Worm (Caenorhabditis elegans): ENCODE data around the gene T08G3.13.

DNA sequence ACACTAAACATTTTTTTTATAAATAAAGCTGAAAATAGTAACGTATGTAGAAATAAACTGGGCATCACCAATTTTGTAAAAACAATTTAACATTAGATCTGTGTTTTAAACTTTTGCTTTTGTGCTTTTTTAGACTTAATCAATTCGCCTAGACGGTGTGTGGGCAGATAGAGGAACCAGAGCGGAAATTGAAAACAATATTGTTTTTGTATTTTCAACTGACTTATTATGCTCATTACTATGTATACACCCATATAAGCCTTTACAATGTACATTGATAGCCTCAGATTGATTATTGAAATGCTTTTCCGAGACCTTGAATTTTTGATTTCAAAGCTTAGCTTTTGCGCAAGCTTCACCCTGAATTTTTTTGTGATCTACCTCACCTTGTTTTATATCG is 17.9 kb upstream of the T08G3.13 start, which contains the start of gene str-73:
- no peak for TF ChIP-seq ZK546.5 (tag; optimal IDR thresholded peaks at IDR 0.05)
- TF ChIP-seq nhr-25 (tag; optimal IDR thresholded peaks at IDR 0.05): no peak
- TF ChIP-seq ama-1 (optimal IDR thresholded peaks at IDR 0.05): no peak
- TF ChIP-seq nhr-11 (tag; optimal IDR thresholded peaks at IDR 0.05): no peak
- TF ChIP-seq nhr-76 (tag; optimal IDR thresholded peaks at IDR 0.05): no peak
- TF ChIP-seq ceh-28 (tag; optimal IDR thresholded peaks at IDR 0.05): no peak
- no peak for TF ChIP-seq nhr-77 (tag; optimal IDR thresholded peaks at IDR 0.05)
- no peak for TF ChIP-seq unc-62 (GFP tag; optimal IDR thresholded peaks at IDR 0.05)
- no peak for TF ChIP-seq snpc-4 (tag; optimal IDR thresholded peaks at IDR 0.05)
- no peak for TF ChIP-seq pha-4 (tag; optimal IDR thresholded peaks at IDR 0.05)
- no peak for TF ChIP-seq lin-15B (tag; optimal IDR thresholded peaks at IDR 0.05)
- no peak for TF ChIP-seq elt-1 (tag; optimal IDR thresholded peaks at IDR 0.05)
- no peak for TF ChIP-seq lin-39 (tag; optimal IDR thresholded peaks at IDR 0.05)
- TF ChIP-seq skn-1 (tag; optimal IDR thresholded peaks at IDR 0.05): no peak
